Fruit fly (Drosophila melanogaster) whole organism, adult: Measurements from ENCODE around the gene CG6565.
A peak's percentile ranks its signal among the peaks of the same experiment; 100 is the strongest.

Source experiments
- CG11617 ChIP-seq: fragments of 200-800 bp; sonication (Bioruptor generic); optimal IDR thresholded peaks from 2 replicates; lab custom pipeline; 2017; ENCODE audit warnings: mild to moderate bottlenecking, missing biosample characterization, missing genetic modification reagents, missing genetic modification characterization
- CG12768 ChIP-seq: fragments of 200-800 bp; sonication (Bioruptor generic); optimal IDR thresholded peaks from 2 replicates; lab custom pipeline; 2017; ENCODE audit warnings: missing biosample characterization, missing genetic modification characterization, mild to moderate bottlenecking, moderate library complexity, missing genetic modification reagents
- CG14711 ChIP-seq: fragments of 200-800 bp; sonication (Bioruptor generic); optimal IDR thresholded peaks from 2 replicates; lab custom pipeline; 2018; ENCODE audit warnings: missing biosample characterization, mild to moderate bottlenecking, missing genetic modification characterization, moderate library complexity
- CG1620 ChIP-seq: fragments of 200-800 bp; sonication (Bioruptor generic); optimal IDR thresholded peaks from 2 replicates; lab custom pipeline; 2016; ENCODE audit warnings: missing biosample characterization, missing genetic modification characterization
- CG33017 ChIP-seq: fragments of 200-800 bp; sonication (Bioruptor generic); optimal IDR thresholded peaks from 2 replicates; lab custom pipeline; 2018; ENCODE audit warnings: missing biosample characterization, mild to moderate bottlenecking, missing genetic modification characterization, moderate library complexity
- CG5204 ChIP-seq: fragments of 200-800 bp; sonication (Bioruptor generic); optimal IDR thresholded peaks from 2 replicates; lab custom pipeline; 2016; ENCODE audit warnings: missing biosample characterization, missing genetic modification characterization
- CG7045 ChIP-seq: fragments of 200-800 bp; sonication (Bioruptor generic); optimal IDR thresholded peaks from 2 replicates; lab custom pipeline; 2017; ENCODE audit warnings: missing biosample characterization, mild to moderate bottlenecking, missing genetic modification characterization
- CG7101 ChIP-seq: fragments of 200-800 bp; sonication (Bioruptor generic); optimal IDR thresholded peaks from 2 replicates; lab custom pipeline; 2018; ENCODE audit warnings: missing biosample characterization, mild to moderate bottlenecking, missing genetic modification characterization, moderate library complexity
- Clk ChIP-seq: fragments of 200-800 bp; sonication (Bioruptor generic); optimal IDR thresholded peaks from 2 replicates; lab custom pipeline; 2017; ENCODE audit warnings: missing biosample characterization, missing genetic modification characterization
- Crg-1 ChIP-seq: fragments of 200-800 bp; sonication (Bioruptor generic); optimal IDR thresholded peaks from 2 replicates; lab custom pipeline; 2016; ENCODE audit warnings: missing biosample characterization, missing genetic modification characterization
- Hr96 ChIP-seq: fragments of 200-800 bp; sonication (Bioruptor generic); optimal IDR thresholded peaks from 2 replicates; lab custom pipeline; 2016; ENCODE audit warnings: missing biosample characterization, missing genetic modification characterization
- Mnt ChIP-seq: fragments of 200-800 bp; sonication (Bioruptor generic); optimal IDR thresholded peaks from 2 replicates; lab custom pipeline; 2016; ENCODE audit warnings: missing biosample characterization, mild to moderate bottlenecking, missing genetic modification characterization
- bab1 ChIP-seq: fragments of 200-800 bp; sonication (Bioruptor generic); optimal IDR thresholded peaks from 3 replicates; lab custom pipeline; 2019; ENCODE audit warnings: missing biosample characterization, mild to moderate bottlenecking, missing genetic modification characterization, moderate library complexity
- cic ChIP-seq: fragments of 200-800 bp; sonication (Bioruptor generic); optimal IDR thresholded peaks from 2 replicates; lab custom pipeline; 2017; ENCODE audit warnings: missing biosample characterization, mild to moderate bottlenecking, missing genetic modification characterization, moderate library complexity
- cnc ChIP-seq, 2 experiments: fragments of >200 bp; optimal IDR thresholded peaks; 2 replicates each; lab custom pipeline; 2017
- kay ChIP-seq: fragments of 200-800 bp; sonication (Bioruptor generic); peaks from one replicate; lab custom pipeline; 2016; ENCODE audit warnings: missing biosample characterization, missing genetic modification characterization, borderline replicate concordance
- ovo ChIP-seq: fragments of 200-800 bp; sonication (Bioruptor generic); optimal IDR thresholded peaks from 2 replicates; lab custom pipeline; 2016; ENCODE audit warnings: missing biosample characterization, missing genetic modification characterization
- pad ChIP-seq: fragments of 200-800 bp; sonication (Bioruptor generic); optimal IDR thresholded peaks from 3 replicates; lab custom pipeline; 2017; ENCODE audit warnings: missing biosample characterization, missing genetic modification characterization, mild to moderate bottlenecking, moderate library complexity, missing genetic modification reagents
- tj ChIP-seq: fragments of 200-800 bp; sonication (Bioruptor generic); optimal IDR thresholded peaks from 3 replicates; lab custom pipeline; 2017; ENCODE audit warnings: missing biosample characterization, mild to moderate bottlenecking, missing genetic modification characterization, moderate library complexity
- toe ChIP-seq: fragments of 200-800 bp; sonication (Bioruptor generic); optimal IDR thresholded peaks from 2 replicates; lab custom pipeline; 2016; ENCODE audit warnings: missing biosample characterization, missing genetic modification characterization

Gene CG6565

dm6 chr2L:13373435-13374242 lies at the start of gene CG6565, which contains the start of gene Bdp1:
CG6565 (plus strand) TSS chr2L:13374019.
Bdp1 (minus strand) TSS chr2L:13373890.
- TF ChIP-seq CG14711 (tag; lab: Kevin White, UChicago) (peak; percentile 90), kay (GFP tag; lab: Kevin White, UChicago) (no peak), CG33017 (tag; lab: Kevin White, UChicago) (peak; percentile 93), CG12768 (peak; percentile 98), Clk (GFP tag; lab: Kevin White, UChicago) (peak; percentile 97), Crg-1 (GFP tag; lab: Kevin White, UChicago) (peak; percentile 99), cic (GFP tag; lab: Kevin White, UChicago) (peak; percentile 69), Hr96 (GFP tag; lab: Kevin White, UChicago) (peak; percentile 99), bab1 (GFP tag; lab: Kevin White, UChicago) (peak; percentile 96), CG7101 (peak; percentile 97), cnc (optimal IDR thresholded peaks at IDR 0.05; lab: Kevin White, UChicago) (no peak), CG1620 (GFP tag; lab: Kevin White, UChicago) (peak; percentile 99), ovo (GFP tag; lab: Kevin White, UChicago) (peak; percentile 97), toe (peak; percentile 99), CG5204 (GFP tag; lab: Kevin White, UChicago) (peak; percentile 98), Mnt (GFP tag; lab: Kevin White, UChicago) (peak; percentile 97), CG7045 (GFP tag; lab: Kevin White, UChicago) (peak; percentile 95), pad (peak; percentile 94), CG11617 (GFP tag; lab: Kevin White, UChicago) (peak; percentile 98), tj (peak; percentile 88)

DNA sequence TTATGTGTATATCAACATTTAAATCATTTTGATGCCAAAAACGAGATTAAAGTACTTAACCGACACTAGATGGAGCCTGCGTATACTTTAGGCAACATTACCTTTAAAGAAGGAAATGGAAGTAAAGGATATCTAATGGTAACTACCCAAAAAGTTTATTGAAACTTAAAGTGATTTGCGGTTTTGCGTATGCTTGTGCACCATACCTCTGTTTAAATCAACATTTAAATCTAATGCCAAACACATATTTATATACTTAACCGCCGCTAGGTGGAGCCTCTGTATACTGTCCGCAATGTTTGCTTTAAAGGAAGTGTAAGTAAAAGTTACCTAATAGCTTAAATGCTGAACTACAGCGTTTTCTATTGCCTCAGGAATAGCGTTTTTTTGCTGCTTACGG lies 48.0 kb upstream of the CG6565 start:
- no peak for TF ChIP-seq pad
- TF ChIP-seq CG7045 (GFP tag; lab: Kevin White, UChicago), result no peak
- TF ChIP-seq kay (GFP tag; lab: Kevin White, UChicago), result no peak
- no peak for TF ChIP-seq CG12768
- no peak for TF ChIP-seq Mnt (GFP tag; lab: Kevin White, UChicago)
- no peak for TF ChIP-seq bab1 (GFP tag; lab: Kevin White, UChicago)
- TF ChIP-seq CG33017 (tag; lab: Kevin White, UChicago), result no peak
- no peak for TF ChIP-seq CG14711 (tag; lab: Kevin White, UChicago)
- no peak for TF ChIP-seq Crg-1 (GFP tag; lab: Kevin White, UChicago)
- no peak for TF ChIP-seq CG7101
- TF ChIP-seq tj, result no peak

- TF ChIP-seq kay (GFP tag; lab: Kevin White, UChicago), result no peak
- no peak for TF ChIP-seq CG33017 (tag; lab: Kevin White, UChicago)
- TF ChIP-seq Crg-1 (GFP tag; lab: Kevin White, UChicago), result no peak
- TF ChIP-seq ovo (GFP tag; lab: Kevin White, UChicago), result no peak
- no peak for TF ChIP-seq pad
- TF ChIP-seq bab1 (GFP tag; lab: Kevin White, UChicago), result no peak
- TF ChIP-seq CG7045 (GFP tag; lab: Kevin White, UChicago), result no peak
- TF ChIP-seq CG11617 (GFP tag; lab: Kevin White, UChicago), result no peak
- no peak for TF ChIP-seq toe
- TF ChIP-seq CG5204 (GFP tag; lab: Kevin White, UChicago), result no peak
- no peak for TF ChIP-seq CG7101
- TF ChIP-seq tj, result no peak
- TF ChIP-seq cnc (optimal IDR thresholded peaks at IDR 0.05; lab: Kevin White, UChicago), result no peak
These were observed 42.8 kb upstream of the CG6565 start, which contains the start of gene hbt for dm6 chr2L:13331021-13331420. hbt (minus strand) TSS chr2L:13331121.

dm6 chr2L:13331868-13332544 lies 41.8 kb upstream of the CG6565 start:
- no peak for TF ChIP-seq cnc (optimal IDR thresholded peaks at IDR 0.05; lab: Kevin White, UChicago)
- TF ChIP-seq CG33017 (tag; lab: Kevin White, UChicago), result peak; percentile 17

dm6 chr2L:13332736-13333135 lies 41.1 kb upstream of the CG6565 start:
- TF ChIP-seq Clk (GFP tag; lab: Kevin White, UChicago), result no peak
- TF ChIP-seq Hr96 (GFP tag; lab: Kevin White, UChicago), result no peak
- TF ChIP-seq cic (GFP tag; lab: Kevin White, UChicago), result no peak
- TF ChIP-seq bab1 (GFP tag; lab: Kevin White, UChicago), result no peak
- no peak for TF ChIP-seq tj
- TF ChIP-seq kay (GFP tag; lab: Kevin White, UChicago), result no peak
- TF ChIP-seq cnc (optimal IDR thresholded peaks at IDR 0.05; lab: Kevin White, UChicago), result no peak
- no peak for TF ChIP-seq ovo (GFP tag; lab: Kevin White, UChicago)
- TF ChIP-seq Mnt (GFP tag; lab: Kevin White, UChicago), result no peak
- TF ChIP-seq Crg-1 (GFP tag; lab: Kevin White, UChicago), result no peak
- no peak for TF ChIP-seq pad
- no peak for TF ChIP-seq toe
- TF ChIP-seq CG7045 (GFP tag; lab: Kevin White, UChicago), result no peak
- no peak for TF ChIP-seq CG12768
- no peak for TF ChIP-seq CG14711 (tag; lab: Kevin White, UChicago)

dm6 chr2L:13347473-13347872 lies 26.3 kb upstream of the CG6565 start, which contains the start of gene CG16826:
CG16826 (plus strand) TSS chr2L:13347773.
- no peak for TF ChIP-seq toe
- no peak for TF ChIP-seq CG5204 (GFP tag; lab: Kevin White, UChicago)
- TF ChIP-seq Hr96 (GFP tag; lab: Kevin White, UChicago), result no peak
- peak; percentile 54 for TF ChIP-seq kay (GFP tag; lab: Kevin White, UChicago)
- peak; percentile 18 for TF ChIP-seq CG7101
- TF ChIP-seq pad, result no peak
- no peak for TF ChIP-seq bab1 (GFP tag; lab: Kevin White, UChicago)
- TF ChIP-seq CG14711 (tag; lab: Kevin White, UChicago), result no peak
- TF ChIP-seq CG11617 (GFP tag; lab: Kevin White, UChicago), result no peak
- TF ChIP-seq cnc (optimal IDR thresholded peaks at IDR 0.05; lab: Kevin White, UChicago), result no peak
- TF ChIP-seq Crg-1 (GFP tag; lab: Kevin White, UChicago), result no peak
